Fruit fly (Drosophila melanogaster) whole organism, wandering third instar larva: ENCODE measurements around the gene ng1.

ENCODE experiments used
- Abd-B ChIP-seq: fragments of >200 bp; optimal IDR thresholded peaks from 2 replicates; lab custom pipeline; 2017; ENCODE audit warnings: missing biosample characterization, missing genetic modification characterization
- CG32264 ChIP-seq: fragments of 200-800 bp; sonication (Bioruptor generic); optimal IDR thresholded peaks from 2 replicates; lab custom pipeline; 2016; ENCODE audit warnings: missing biosample characterization, missing genetic modification characterization
- CG9705 ChIP-seq: fragments of 200-800 bp; sonication (Bioruptor generic); optimal IDR thresholded peaks from 2 replicates; lab custom pipeline; 2018; ENCODE audit warnings: missing biosample characterization, mild to moderate bottlenecking, missing genetic modification characterization
- CrebA ChIP-seq: fragments of 200-800 bp; sonication (Bioruptor generic); optimal IDR thresholded peaks from 2 replicates; lab custom pipeline; 2016; ENCODE audit warnings: missing biosample characterization, mild to moderate bottlenecking, missing genetic modification characterization, borderline replicate concordance
- Dfd ChIP-seq: fragments of >200 bp; optimal IDR thresholded peaks from 2 replicates; lab custom pipeline; 2017; ENCODE audit warnings: missing biosample characterization, missing genetic modification characterization
- Dif ChIP-seq: fragments of 200-275, 200-300 bp; sonication (Bioruptor generic); optimal IDR thresholded peaks from 2 replicates; lab custom pipeline; 2018; ENCODE audit warnings: missing biosample characterization, missing genetic modification characterization; ENCODE audit not compliant: partially characterized antibody
- GATAd ChIP-seq: sonication (Bioruptor generic); optimal IDR thresholded peaks from 2 replicates; lab custom pipeline; 2016; ENCODE audit warnings: missing biosample characterization, missing genetic modification characterization
- HLH106 ChIP-seq: fragments of 200-800 bp; optimal IDR thresholded peaks from 3 replicates; lab custom pipeline; 2019; ENCODE audit warnings: missing biosample characterization, mild to moderate bottlenecking, missing genetic modification characterization, moderate library complexity
- Hnf4 ChIP-seq: fragments of 200-800 bp; sonication (Bioruptor generic); optimal IDR thresholded peaks from 2 replicates; lab custom pipeline; 2016; ENCODE audit warnings: missing biosample characterization, mild to moderate bottlenecking, missing genetic modification characterization
- Hr78 ChIP-seq: fragments of >200 bp; optimal IDR thresholded peaks from 2 replicates; lab custom pipeline; 2017; ENCODE audit warnings: missing biosample characterization, missing genetic modification characterization
- Hr83 ChIP-seq: fragments of 200-300 bp; sonication (Bioruptor generic); optimal IDR thresholded peaks from 2 replicates; lab custom pipeline; 2016; ENCODE audit warnings: missing biosample characterization, mild to moderate bottlenecking, missing genetic modification characterization, moderate library complexity; ENCODE audit not compliant: poor library complexity, severe bottlenecking
- Jra ChIP-seq: sonication (Bioruptor generic); optimal IDR thresholded peaks from 2 replicates; lab custom pipeline; 2016; ENCODE audit warnings: missing biosample characterization, missing genetic modification characterization
- Mio ChIP-seq: sonication (Bioruptor generic); optimal IDR thresholded peaks from 2 replicates; lab custom pipeline; 2016; ENCODE audit warnings: missing biosample characterization, missing genetic modification characterization
- Myc ChIP-seq: fragments of >200 bp; optimal IDR thresholded peaks from 2 replicates; lab custom pipeline; 2017
- N ChIP-seq: fragments of >200 bp; optimal IDR thresholded peaks from 2 replicates; lab custom pipeline; 2018; ENCODE audit warnings: missing biosample characterization, missing external identifiers, missing genetic modification characterization
- OdsH ChIP-seq: fragments of 200-800 bp; sonication (Bioruptor generic); optimal IDR thresholded peaks from 2 replicates; lab custom pipeline; 2016; ENCODE audit warnings: missing biosample characterization, mild to moderate bottlenecking, missing genetic modification characterization
- Rel ChIP-seq, 2 experiments: fragments of 200-800 bp; sonication (Bioruptor generic) in 1 of 2; optimal IDR thresholded peaks; 2 replicates in 1 of 2; 3 replicates in 1 of 2; lab custom pipeline; 2016 to 2019; ENCODE audit warnings: mild to moderate bottlenecking in 2 of 2, missing biosample characterization in 2 of 2, missing genetic modification characterization in 2 of 2, moderate library complexity in 1 of 2
- Sp1 ChIP-seq: fragments of 200-800 bp; sonication (Bioruptor generic); optimal IDR thresholded peaks from 3 replicates; lab custom pipeline; 2019; ENCODE audit warnings: missing biosample characterization, mild to moderate bottlenecking, missing genetic modification characterization, moderate library complexity
- Vsx2 ChIP-seq: fragments of 200-300, 225-300 bp; sonication (Bioruptor generic); optimal IDR thresholded peaks from 2 replicates; lab custom pipeline; 2018; ENCODE audit warnings: missing biosample characterization, missing genetic modification characterization; ENCODE audit not compliant: partially characterized antibody
- br ChIP-seq: fragments of 200-800 bp; sonication (Bioruptor generic); optimal IDR thresholded peaks from 2 replicates; lab custom pipeline; 2016; ENCODE audit warnings: missing biosample characterization, missing genetic modification characterization
- brk ChIP-seq: fragments of 200-800 bp; sonication (Bioruptor generic); optimal IDR thresholded peaks from 2 replicates; lab custom pipeline; 2016; ENCODE audit warnings: missing biosample characterization, mild to moderate bottlenecking, missing genetic modification characterization
- dl ChIP-seq, 2 experiments: fragments of 175-275, 200-275 bp in 1 of 2; fragments of 200-275 bp in 1 of 2; sonication (Bioruptor generic); optimal IDR thresholded peaks; lab custom pipeline; 2018; ENCODE audit warnings: mild to moderate bottlenecking in 2 of 2, missing biosample characterization in 2 of 2, missing genetic modification characterization in 2 of 2, moderate library complexity in 2 of 2; ENCODE audit not compliant: partially characterized antibody in 2 of 2, insufficient read depth in 1 of 2
- dmrt93B ChIP-seq: fragments of 200-800 bp; sonication (Bioruptor generic); optimal IDR thresholded peaks from 2 replicates; lab custom pipeline; 2018; ENCODE audit warnings: missing biosample characterization, mild to moderate bottlenecking, missing genetic modification characterization
- dsf ChIP-seq: sonication (Bioruptor generic); optimal IDR thresholded peaks from 2 replicates; lab custom pipeline; 2016; ENCODE audit warnings: missing biosample characterization, missing genetic modification characterization, borderline replicate concordance
- ey ChIP-seq: fragments of 200-800 bp; sonication (Bioruptor generic); optimal IDR thresholded peaks from 2 replicates; lab custom pipeline; 2016; ENCODE audit warnings: missing biosample characterization, missing genetic modification characterization
- foxo ChIP-seq, 2 experiments: fragments of 200-800 bp; sonication (Bioruptor generic); optimal IDR thresholded peaks; 2 replicates in 1 of 2; 3 replicates in 1 of 2; lab custom pipeline; 2016 to 2017; ENCODE audit warnings: missing biosample characterization in 2 of 2, missing genetic modification characterization in 2 of 2
- fru ChIP-seq: fragments of 200-800 bp; sonication (Bioruptor generic); optimal IDR thresholded peaks from 3 replicates; lab custom pipeline; 2016; ENCODE audit warnings: missing biosample characterization, mild to moderate bottlenecking, missing genetic modification characterization
- h ChIP-seq: fragments of 200-800 bp; sonication (Bioruptor generic); optimal IDR thresholded peaks from 3 replicates; lab custom pipeline; 2016; ENCODE audit warnings: missing biosample characterization, mild to moderate bottlenecking, missing genetic modification characterization
- jim ChIP-seq: fragments of 175-275, 200-325 bp; sonication (Bioruptor generic); optimal IDR thresholded peaks from 2 replicates; lab custom pipeline; 2016; ENCODE audit warnings: missing biosample characterization, mild to moderate bottlenecking, missing genetic modification characterization
- lola ChIP-seq: fragments of >200 bp; optimal IDR thresholded peaks from 2 replicates; lab custom pipeline; 2017; ENCODE audit warnings: missing biosample characterization, missing genetic modification characterization
- pan ChIP-seq: fragments of >200 bp; optimal IDR thresholded peaks from 2 replicates; lab custom pipeline; 2017
- psq ChIP-seq: fragments of 200-800 bp; sonication (Bioruptor generic); optimal IDR thresholded peaks from 3 replicates; lab custom pipeline; 2017; ENCODE audit warnings: missing biosample characterization, mild to moderate bottlenecking, missing genetic modification characterization, moderate library complexity
- rgr ChIP-seq: fragments of 200-800 bp; sonication (Bioruptor generic); optimal IDR thresholded peaks from 3 replicates; lab custom pipeline; 2016; ENCODE audit warnings: missing biosample characterization, mild to moderate bottlenecking, missing genetic modification characterization
- sage ChIP-seq: fragments of 200-800 bp; sonication (Bioruptor generic); optimal IDR thresholded peaks from 2 replicates; lab custom pipeline; 2016; ENCODE audit warnings: missing biosample characterization, mild to moderate bottlenecking, missing genetic modification characterization
- sv ChIP-seq: fragments of 200-800 bp; sonication (Bioruptor generic); optimal IDR thresholded peaks from 3 replicates; lab custom pipeline; 2016; ENCODE audit warnings: missing biosample characterization, missing genetic modification characterization
- tai ChIP-seq: sonication (Bioruptor generic); optimal IDR thresholded peaks from 2 replicates; lab custom pipeline; 2016; ENCODE audit warnings: missing biosample characterization, missing genetic modification characterization
- usp ChIP-seq: fragments of >200 bp; optimal IDR thresholded peaks from 2 replicates; lab custom pipeline; 2017; ENCODE audit warnings: missing biosample characterization, missing genetic modification characterization
- woc ChIP-seq: sonication (Bioruptor generic); optimal IDR thresholded peaks from 2 replicates; lab custom pipeline; 2016; ENCODE audit warnings: missing biosample characterization, mild to moderate bottlenecking, missing genetic modification characterization

Gene ng1

DNA sequence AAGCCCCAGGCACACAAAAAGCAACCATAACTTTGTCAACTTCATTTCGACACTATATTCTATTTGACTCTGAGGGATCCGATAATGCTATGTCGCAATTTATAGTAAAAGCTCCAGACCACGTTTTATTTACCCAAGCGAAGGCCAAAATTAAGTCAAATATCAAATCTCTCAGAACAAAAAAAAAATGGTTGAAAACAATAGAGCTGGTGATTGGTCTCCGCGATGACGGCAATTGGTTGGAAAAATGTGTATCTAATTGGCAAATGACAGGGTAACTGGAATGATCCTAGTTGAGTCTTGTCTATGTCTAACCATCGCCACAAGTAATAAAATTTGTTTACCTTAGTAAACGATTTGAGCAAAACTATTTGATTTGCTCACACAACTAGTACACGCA is 7.0 kb downstream of the ng1 start, which contains the start of gene Pig1:
TSS of gene Pig1 (minus strand) at position 101 of the 400 bp plus-strand sequence.
- TF ChIP-seq psq (GFP tag; lab: Kevin White, UChicago) (no peak), Hr78 (no peak)
- TF ChIP-seq, all 38 proteins: peak for 0

- TF ChIP-seq Hnf4: no peak
- no peak for TF ChIP-seq Rel (GFP tag; optimal IDR thresholded peaks at IDR 0.05; lab: Kevin White, UChicago)
- no peak for TF ChIP-seq Rel (tag; optimal IDR thresholded peaks at IDR 0.05; lab: Kevin White, UChicago)
- TF ChIP-seq tai (GFP tag; lab: Kevin White, UChicago): no peak
- TF ChIP-seq Hr78: no peak
Measured at dm6 chrX:3249789-3250188, 7.6 kb downstream of the ng1 start, which contains the start of gene Sgs4. Gene Sgs4 (plus strand): TSS chrX:3250089.

DNA sequence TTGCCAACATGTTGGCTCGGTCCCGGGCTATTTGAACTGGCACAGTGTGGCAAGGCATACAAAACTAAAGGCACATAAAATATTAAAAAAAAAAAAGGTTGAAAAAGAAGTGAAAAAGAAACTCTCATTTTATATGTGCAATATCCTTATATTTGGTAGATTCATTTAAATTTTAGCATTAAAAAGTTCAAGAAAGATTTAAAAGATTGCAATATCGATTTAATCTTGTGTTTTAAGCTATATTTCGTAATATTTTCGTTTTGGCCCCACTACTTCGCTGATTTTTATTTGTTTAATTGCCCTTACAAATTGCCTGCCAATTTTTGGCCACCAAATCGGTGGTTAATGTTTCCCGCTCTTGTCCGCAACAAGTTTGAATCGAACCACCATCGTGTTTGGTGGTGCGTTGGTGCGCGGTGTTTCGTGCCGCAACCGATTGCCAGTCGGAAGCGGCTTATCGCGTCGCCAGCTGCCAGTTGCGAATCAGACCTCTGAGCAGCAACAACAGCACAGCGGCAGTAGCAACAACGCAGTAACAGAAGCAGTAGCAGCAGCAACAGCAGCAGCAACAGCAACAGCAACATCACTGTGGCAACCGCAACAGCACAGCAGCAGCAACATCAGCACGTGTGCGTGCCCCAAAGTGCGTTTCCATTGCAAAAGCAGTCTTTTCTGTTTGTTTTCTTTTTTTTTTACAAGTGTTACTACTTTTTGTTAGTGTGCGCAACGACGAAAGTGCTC is 13.5 kb downstream of the ng1 start:
- TF ChIP-seq rgr (peak; percentile 90), Rel (GFP tag; optimal IDR thresholded peaks at IDR 0.05; lab: Kevin White, UChicago) (no peak), Rel (tag; optimal IDR thresholded peaks at IDR 0.05; lab: Kevin White, UChicago) (no peak), HLH106 (peak; percentile 87), OdsH (peak; percentile 93), br (GFP tag; lab: Kevin White, UChicago) (peak; percentile 91), Hnf4 (peak; percentile 74), pan (lab: Kevin White, UChicago) (no peak), woc (GFP tag; lab: Kevin White, UChicago) (peak; percentile 80), Jra (GFP tag; lab: Kevin White, UChicago) (peak; percentile 85), ey (GFP tag; lab: Kevin White, UChicago) (peak; percentile 91), sage (GFP tag; lab: Kevin White, UChicago) (peak; percentile 66), Abd-B (GFP tag; lab: Kevin White, UChicago) (no peak), Hr83 (no peak), Dfd (GFP tag; lab: Kevin White, UChicago) (peak; percentile 24), CG9705 (GFP tag; lab: Kevin White, UChicago) (peak; percentile 81), usp (GFP tag; lab: Kevin White, UChicago) (no peak), Dif (peak; percentile 15), Myc (lab: Kevin White, UChicago) (no peak), sv (GFP tag; lab: Kevin White, UChicago) (peak; percentile 91), N (GFP tag; lab: Kevin White, UChicago) (no peak), foxo (GFP tag; optimal IDR thresholded peaks at IDR 0.05; lab: Kevin White, UChicago) (peak in 1 of 2 experiments; percentile 85), GATAd (GFP tag; lab: Kevin White, UChicago) (peak; percentile 40), Hr78 (no peak), psq (GFP tag; lab: Kevin White, UChicago) (peak; percentile 92), lola (GFP tag; lab: Kevin White, UChicago) (no peak), Mio (peak; percentile 37), Vsx2 (GFP tag; lab: Kevin White, UChicago) (no peak), dmrt93B (GFP tag; lab: Kevin White, UChicago) (peak; percentile 91), h (GFP tag; lab: Kevin White, UChicago) (peak; percentile 92), brk (GFP tag; lab: Kevin White, UChicago) (peak; percentile 66), jim (GFP tag; lab: Kevin White, UChicago) (no peak), dl (GFP tag; optimal IDR thresholded peaks at IDR 0.05; lab: Kevin White, UChicago; ENCODE audit: insufficient read depth in 1 of 2, partially characterized antibody in 2 of 2) (peak in 1 of 2 experiments; percentile 13), CG32264 (peak; percentile 28), dsf (GFP tag; lab: Kevin White, UChicago) (peak; percentile 61), tai (GFP tag; lab: Kevin White, UChicago) (peak; percentile 80), fru (GFP tag; lab: Kevin White, UChicago) (peak; percentile 90), CrebA (GFP tag; lab: Kevin White, UChicago) (no peak), Sp1 (peak; percentile 92)
